Fruit fly (Drosophila melanogaster): ENCODE results near the gene Sirup.

DNA sequence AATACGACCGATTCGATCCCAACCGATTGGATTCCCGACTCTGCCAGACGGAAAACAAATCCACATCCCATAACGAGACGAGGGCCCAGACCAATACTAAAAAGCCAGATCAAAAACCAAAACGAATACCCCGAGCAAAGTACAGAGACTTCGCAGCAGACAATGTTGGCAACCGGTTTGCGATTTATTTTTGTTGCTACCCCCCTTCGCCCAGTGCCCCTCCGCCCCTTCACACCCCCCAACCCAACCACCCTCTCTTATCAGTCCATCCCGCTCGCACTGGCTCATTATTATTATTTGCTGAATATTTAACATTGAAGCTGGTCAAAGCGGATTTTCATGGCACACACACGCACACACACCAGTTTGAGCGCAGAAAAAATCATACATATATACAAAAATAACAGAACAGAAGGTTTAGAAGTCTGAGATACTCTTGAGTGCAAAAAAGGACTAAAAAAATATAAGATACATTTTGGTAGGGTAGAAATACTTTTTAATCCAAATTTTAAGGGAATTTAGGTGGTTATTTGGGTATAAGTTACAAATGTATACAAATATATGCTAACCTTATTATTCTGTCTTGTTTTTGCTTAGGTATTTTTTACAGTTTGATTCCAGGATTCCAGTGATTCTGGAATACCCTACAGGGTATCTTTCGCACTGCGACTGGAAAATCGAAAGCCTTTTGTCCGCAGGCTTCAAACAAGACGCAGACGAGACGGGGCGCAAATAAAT is 25.0 kb upstream of the Sirup start:
- TF ChIP-seq CG8478 (optimal IDR thresholded peaks at IDR 0.05) (no peak), CTCF (optimal IDR thresholded peaks at IDR 0.05) (no peak)
